In genomic region chr3R:14625215-14626156, dm6 we compare ENCODE assay signal across 1 fruit fly cellular context.
TF ChIP-seq lines count a peak whose summit lies in the region.

put (minus strand) TSS chr3R:14625703.
His4r (plus strand) TSS chr3R:14625755.

TF ChIP-seq in whole organism, embryonic, 481 proteins besides CTCF, POLR2A, EP300 and RAD21 (continued from another document and continues in another):
- TF ChIP-seq CG8290 (GFP tag; optimal IDR thresholded peaks at IDR 0.05; lab: Kevin White, UChicago) (no peak), CG8290 (tag; optimal IDR thresholded peaks at IDR 0.05; lab: Kevin White, UChicago) (no peak), ERR (GFP tag; optimal IDR thresholded peaks at IDR 0.05; lab: Kevin White, UChicago) (peak; percentile 31), CG5180 (GFP tag; optimal IDR thresholded peaks at IDR 0.05; lab: Kevin White, UChicago) (no peak), lola (GFP tag; optimal IDR thresholded peaks at IDR 0.05; lab: Kevin White, UChicago) (no peak), sqz (GFP tag; optimal IDR thresholded peaks at IDR 0.05; lab: Kevin White, UChicago) (peak; percentile 47), CG7987 (GFP tag; optimal IDR thresholded peaks at IDR 0.05; lab: Kevin White, UChicago) (peak; percentile 30), zen2 (GFP tag; IDR thresholded peaks at IDR 0.05; lab: Robert Waterston, UW; ENCODE audit: partially characterized antibody) (no peak), twi (tag; optimal IDR thresholded peaks at IDR 0.05; lab: Kevin White, UChicago) (no peak), CG18011 (GFP tag; optimal IDR thresholded peaks at IDR 0.05; lab: Kevin White, UChicago) (no peak), bsh (GFP tag; optimal IDR thresholded peaks at IDR 0.05; lab: Kevin White, UChicago) (peak in 1 of 2 experiments; percentile 11), peb (GFP tag; IDR thresholded peaks at IDR 0.05; lab: Robert Waterston, UW) (no peak), CG6689 (GFP tag; IDR thresholded peaks at IDR 0.05; lab: Robert Waterston, UW) (no peak), C15 (GFP tag; IDR thresholded peaks at IDR 0.05; lab: Robert Waterston, UW) (no peak), Hey (tag; optimal IDR thresholded peaks at IDR 0.05; lab: Kevin White, UChicago) (no peak), CG17359 (tag; optimal IDR thresholded peaks at IDR 0.05; lab: Kevin White, UChicago) (no peak), CG16813 (GFP tag; IDR thresholded peaks at IDR 0.05; lab: Robert Waterston, UW; ENCODE audit: partially characterized antibody) (peak; percentile 62; the same call in 2 of the 3 replicates), CG14710 (tag; optimal IDR thresholded peaks at IDR 0.05; lab: Kevin White, UChicago) (peak; percentile 52), CG34376 (GFP tag; optimal IDR thresholded peaks at IDR 0.05; lab: Kevin White, UChicago) (no peak), Poxn (GFP tag; IDR thresholded peaks at IDR 0.05; lab: Robert Waterston, UW) (no peak), BtbVII (GFP tag; optimal IDR thresholded peaks at IDR 0.05; lab: Kevin White, UChicago) (no peak), CG17186 (GFP tag; optimal IDR thresholded peaks at IDR 0.05; lab: Kevin White, UChicago) (peak; percentile 91), so (GFP tag; IDR thresholded peaks at IDR 0.05; lab: Robert Waterston, UW) (0 out of 3 replicates have a peak, but pooled peaks have one; percentile 45), E2f2 (GFP tag; IDR thresholded peaks at IDR 0.05; lab: Robert Waterston, UW) (peak; percentile 53), CG11093 (GFP tag; IDR thresholded peaks at IDR 0.05; lab: Robert Waterston, UW) (no peak), HmgZ (tag; optimal IDR thresholded peaks at IDR 0.05; lab: Kevin White, UChicago) (peak; percentile 52), dmrt99B (tag; optimal IDR thresholded peaks at IDR 0.05; lab: Kevin White, UChicago) (no peak), CG10959 (GFP tag; IDR thresholded peaks at IDR 0.05; lab: Robert Waterston, UW) (no peak), bbx (GFP tag; IDR thresholded peaks at IDR 0.05; lab: Robert Waterston, UW; ENCODE audit: partially characterized antibody) (peak; percentile 62), stc (GFP tag; IDR thresholded peaks at IDR 0.05; lab: Robert Waterston, UW) (no peak), Optix (GFP tag; IDR thresholded peaks at IDR 0.05; lab: Robert Waterston, UW) (no peak), prd (optimal IDR thresholded peaks at IDR 0.05; lab: Kevin White, UChicago) (no peak), prd (GFP tag; IDR thresholded peaks at IDR 0.05; lab: Robert Waterston, UW) (no peak), maf-S (GFP tag; optimal IDR thresholded peaks at IDR 0.05; lab: Kevin White, UChicago) (no peak), lilli (GFP tag; optimal IDR thresholded peaks at IDR 0.05; lab: Kevin White, UChicago) (no peak), scrt (GFP tag; optimal IDR thresholded peaks at IDR 0.05; lab: Kevin White, UChicago) (no peak), gsb-n (tag; optimal IDR thresholded peaks at IDR 0.05; lab: Kevin White, UChicago) (peak; percentile 43), NfI (GFP tag; optimal IDR thresholded peaks at IDR 0.05; lab: Kevin White, UChicago) (peak; percentile 20), Ets65A (GFP tag; lab: Kevin White, UChicago) (peak; percentile 78), CG11085 (GFP tag; IDR thresholded peaks at IDR 0.05; lab: Robert Waterston, UW) (no peak), CG17829 (tag; optimal IDR thresholded peaks at IDR 0.05; lab: Kevin White, UChicago) (peak; percentile 67), CG32772 (GFP tag; IDR thresholded peaks at IDR 0.05; lab: Robert Waterston, UW) (no peak), dimm (GFP tag; IDR thresholded peaks at IDR 0.05; lab: Robert Waterston, UW) (no peak), Spps (tag; optimal IDR thresholded peaks at IDR 0.05; lab: Kevin White, UChicago) (no peak), CG12391 (tag; optimal IDR thresholded peaks at IDR 0.05; lab: Kevin White, UChicago) (peak; percentile 33), CG6254 (GFP tag; optimal IDR thresholded peaks at IDR 0.05; lab: Kevin White, UChicago) (no peak), knrl (GFP tag; IDR thresholded peaks at IDR 0.05; lab: Robert Waterston, UW; ENCODE audit: partially characterized antibody) (peak; percentile 51; the same call in 2 of the 3 replicates), gsb (GFP tag; IDR thresholded peaks at IDR 0.05; lab: Robert Waterston, UW) (no peak), CG18599 (GFP tag; optimal IDR thresholded peaks at IDR 0.05; lab: Kevin White, UChicago) (peak; percentile 28), vfl (GFP tag; optimal IDR thresholded peaks at IDR 0.05; lab: Kevin White, UChicago) (no peak), CG11456 (GFP tag; IDR thresholded peaks at IDR 0.05; lab: Robert Waterston, UW) (no peak), TFAM (GFP tag; optimal IDR thresholded peaks at IDR 0.05; lab: Kevin White, UChicago) (no peak), Bteb2 (GFP tag; optimal IDR thresholded peaks at IDR 0.05; lab: Kevin White, UChicago) (peak; percentile 12), inv (GFP tag; IDR thresholded peaks at IDR 0.05; lab: Robert Waterston, UW; ENCODE audit: partially characterized antibody) (peak; percentile 44; the same call in 1 of the 2 replicates), CG6175 (GFP tag; IDR thresholded peaks at IDR 0.05; lab: Robert Waterston, UW) (no peak), Oli (tag; optimal IDR thresholded peaks at IDR 0.05; lab: Kevin White, UChicago) (no peak), BEAF-32 (GFP tag; optimal IDR thresholded peaks at IDR 0.05; lab: Kevin White, UChicago) (peak; percentile 69), CG7372 (GFP tag; IDR thresholded peaks at IDR 0.05; lab: Robert Waterston, UW) (peak; percentile 29; the same call in 1 of the 2 replicates), p53 (GFP tag; optimal IDR thresholded peaks at IDR 0.05; lab: Kevin White, UChicago) (no peak), Adf1 (GFP tag; IDR thresholded peaks at IDR 0.05; lab: Robert Waterston, UW) (no peak), wor (GFP tag; IDR thresholded peaks at IDR 0.05; lab: Robert Waterston, UW) (no peak), Nf-YB (GFP tag; optimal IDR thresholded peaks at IDR 0.05; lab: Kevin White, UChicago) (no peak), phol (tag; optimal IDR thresholded peaks at IDR 0.05; lab: Kevin White, UChicago) (peak; percentile 91), sob (GFP tag; IDR thresholded peaks at IDR 0.05; lab: Robert Waterston, UW) (peak; percentile 56), ac (GFP tag; optimal IDR thresholded peaks at IDR 0.05; lab: Kevin White, UChicago) (no peak), CG15696 (tag; optimal IDR thresholded peaks at IDR 0.05; lab: Kevin White, UChicago) (no peak), ro (GFP tag; IDR thresholded peaks at IDR 0.05; lab: Robert Waterston, UW) (no peak), CG32767 (GFP tag; IDR thresholded peaks at IDR 0.05; lab: Robert Waterston, UW) (no peak), Stat92E (GFP tag; optimal IDR thresholded peaks at IDR 0.05; lab: Kevin White, UChicago) (peak in 1 of 3 experiments; percentile 57), insv (GFP tag; optimal IDR thresholded peaks at IDR 0.05; lab: Kevin White, UChicago) (peak in 1 of 2 experiments; percentile 29), CG15479 (GFP tag; optimal IDR thresholded peaks at IDR 0.05; lab: Kevin White, UChicago) (peak; percentile 46), sima (GFP tag; optimal IDR thresholded peaks at IDR 0.05; lab: Kevin White, UChicago) (no peak), CG12071 (GFP tag; optimal IDR thresholded peaks at IDR 0.05; lab: Kevin White, UChicago) (no peak), esg (GFP tag; conservative IDR thresholded peaks at IDR 0.05; lab: Robert Waterston, UW) (no peak), CG1024 (GFP tag; IDR thresholded peaks at IDR 0.05; lab: Robert Waterston, UW) (no peak), CG12299 (tag; optimal IDR thresholded peaks at IDR 0.05; lab: Kevin White, UChicago) (peak; percentile 36), crc (GFP tag; optimal IDR thresholded peaks at IDR 0.05; lab: Kevin White, UChicago) (no peak), Dll (GFP tag; IDR thresholded peaks at IDR 0.05; lab: Robert Waterston, UW; ENCODE audit: partially characterized antibody) (peak; percentile 42; the same call in 1 of the 4 replicates), sug (tag; optimal IDR thresholded peaks at IDR 0.05; lab: Kevin White, UChicago) (peak; percentile 3), CG30020 (tag; optimal IDR thresholded peaks at IDR 0.05; lab: Kevin White, UChicago) (peak; percentile 11), hbn (GFP tag; IDR thresholded peaks at IDR 0.05; lab: Robert Waterston, UW; ENCODE audit: partially characterized antibody) (peak; percentile 55), lbe (GFP tag; optimal IDR thresholded peaks at IDR 0.05; lab: Kevin White, UChicago) (peak; percentile 28), Med (GFP tag; lab: Kevin White, UChicago) (peak; percentile 91), lmd (GFP tag; IDR thresholded peaks at IDR 0.05; lab: Robert Waterston, UW) (no peak), CG7839 (tag; optimal IDR thresholded peaks at IDR 0.05; lab: Kevin White, UChicago) (no peak), CG10979 (tag; optimal IDR thresholded peaks at IDR 0.05; lab: Kevin White, UChicago) (no peak), CG16863 (GFP tag; optimal IDR thresholded peaks at IDR 0.05; lab: Kevin White, UChicago) (no peak), CG34422 (GFP tag; IDR thresholded peaks at IDR 0.05; lab: Robert Waterston, UW) (peak; percentile 57; the same call in 1 of the 3 replicates), D (optimal IDR thresholded peaks at IDR 0.05; lab: Kevin White, UChicago) (peak; percentile 53), D (GFP tag; optimal IDR thresholded peaks at IDR 0.05; lab: Kevin White, UChicago) (no peak), Ets97D (GFP tag; optimal IDR thresholded peaks at IDR 0.05; lab: Kevin White, UChicago) (peak; percentile 82), CG17385 (GFP tag; optimal IDR thresholded peaks at IDR 0.05; lab: Kevin White, UChicago) (no peak), en (GFP tag; optimal IDR thresholded peaks at IDR 0.05; lab: Kevin White, UChicago) (no peak), zfh2 (GFP tag; optimal IDR thresholded peaks at IDR 0.05; lab: Kevin White, UChicago) (no peak), Abd-B (GFP tag; optimal IDR thresholded peaks at IDR 0.05; lab: Kevin White, UChicago) (no peak), lab (GFP tag; optimal IDR thresholded peaks at IDR 0.05; lab: Kevin White, UChicago) (no peak), rib (GFP tag; IDR thresholded peaks at IDR 0.05; lab: Robert Waterston, UW) (no peak), CG10366 (GFP tag; IDR thresholded peaks at IDR 0.05; lab: Robert Waterston, UW) (no peak), CG18764 (GFP tag; optimal IDR thresholded peaks at IDR 0.05; lab: Kevin White, UChicago) (peak; percentile 4), Dref (GFP tag; IDR thresholded peaks at IDR 0.05; lab: Robert Waterston, UW) (peak; percentile 90), CG13123 (GFP tag; optimal IDR thresholded peaks at IDR 0.05; lab: Kevin White, UChicago) (no peak), grn (GFP tag; optimal IDR thresholded peaks at IDR 0.05; lab: Kevin White, UChicago) (peak; percentile 78), HLH54F (GFP tag; optimal IDR thresholded peaks at IDR 0.05; lab: Kevin White, UChicago) (no peak), mam (GFP tag; optimal IDR thresholded peaks at IDR 0.05; lab: Kevin White, UChicago) (peak; percentile 24), CG3847 (GFP tag; IDR thresholded peaks at IDR 0.05; lab: Robert Waterston, UW) (peak; percentile 52; the same call in 1 of the 2 replicates), tio (GFP tag; optimal IDR thresholded peaks at IDR 0.05; lab: Kevin White, UChicago) (no peak), cad (GFP tag; optimal IDR thresholded peaks at IDR 0.05; lab: Kevin White, UChicago) (no peak), CG8359 (GFP tag; optimal IDR thresholded peaks at IDR 0.05; lab: Kevin White, UChicago; ENCODE audit: borderline replicate concordance) (no peak), kni (GFP tag; optimal IDR thresholded peaks at IDR 0.05; lab: Kevin White, UChicago) (no peak), CG14667 (GFP tag; IDR thresholded peaks at IDR 0.05; lab: Robert Waterston, UW) (no peak), luna (GFP tag; optimal IDR thresholded peaks at IDR 0.05; lab: Kevin White, UChicago) (no peak), CG15514 (GFP tag; optimal IDR thresholded peaks at IDR 0.05; lab: Kevin White, UChicago) (peak; percentile 64), CG1602 (GFP tag; optimal IDR thresholded peaks at IDR 0.05; lab: Kevin White, UChicago) (no peak), CG10267 (tag; optimal IDR thresholded peaks at IDR 0.05; lab: Kevin White, UChicago) (peak; percentile 58), salm (tag; optimal IDR thresholded peaks at IDR 0.05; lab: Kevin White, UChicago) (no peak), jing (GFP tag; optimal IDR thresholded peaks at IDR 0.05; lab: Kevin White, UChicago) (no peak), nerfin-1 (tag; optimal IDR thresholded peaks at IDR 0.05; lab: Kevin White, UChicago) (peak; percentile 28), Xbp1 (GFP tag; optimal IDR thresholded peaks at IDR 0.05; lab: Kevin White, UChicago) (peak; percentile 21), NFAT (GFP tag; IDR thresholded peaks at IDR 0.05; lab: Robert Waterston, UW) (no peak), CG11696 (GFP tag; IDR thresholded peaks at IDR 0.05; lab: Robert Waterston, UW) (no peak), mld (GFP tag; IDR thresholded peaks at IDR 0.05; lab: Robert Waterston, UW; ENCODE audit: partially characterized antibody) (no peak), CG5245 (GFP tag; optimal IDR thresholded peaks at IDR 0.05; lab: Kevin White, UChicago) (no peak), fd64A (GFP tag; optimal IDR thresholded peaks at IDR 0.05; lab: Kevin White, UChicago) (no peak), ara (GFP tag; IDR thresholded peaks at IDR 0.05; lab: Robert Waterston, UW) (no peak), Elba2 (GFP tag; optimal IDR thresholded peaks at IDR 0.05; lab: Kevin White, UChicago) (no peak), abd-A (tag; optimal IDR thresholded peaks at IDR 0.05; lab: Kevin White, UChicago) (no peak), CG31441 (GFP tag; IDR thresholded peaks at IDR 0.05; lab: Robert Waterston, UW) (no peak), H2.0 (GFP tag; IDR thresholded peaks at IDR 0.05; lab: Robert Waterston, UW) (no peak), CG17912 (GFP tag; optimal IDR thresholded peaks at IDR 0.05; lab: Kevin White, UChicago) (peak; percentile 40), tup (GFP tag; optimal IDR thresholded peaks at IDR 0.05; lab: Kevin White, UChicago) (no peak), D19B (GFP tag; optimal IDR thresholded peaks at IDR 0.05; lab: Kevin White, UChicago) (peak; percentile 74), CG16815 (GFP tag; optimal IDR thresholded peaks at IDR 0.05; lab: Kevin White, UChicago) (no peak), Dp (GFP tag; optimal IDR thresholded peaks at IDR 0.05; lab: Kevin White, UChicago) (peak; percentile 34), jigr1 (GFP tag; IDR thresholded peaks at IDR 0.05; lab: Robert Waterston, UW) (no peak), gro (GFP tag; optimal IDR thresholded peaks at IDR 0.05; lab: Kevin White, UChicago) (peak; percentile 45), CG3838 (GFP tag; optimal IDR thresholded peaks at IDR 0.05; lab: Kevin White, UChicago) (no peak)
